Worm (Caenorhabditis elegans) whole organism, L2 larva: ENCODE data around the gene htrl-1.
"Not testable (repeated sequence)": the region's sequence is repeated elsewhere in the genome, so short reads cannot be mapped to it uniquely, and the experiment has no call there.

Experiments
- C34F6.9 ChIP-seq: fragments of 150-350 bp; optimal IDR thresholded peaks from 2 replicates; lab custom pipeline; 2014; ENCODE audit warnings: missing biosample characterization, missing genetic modification characterization
- F13H6.1 ChIP-seq: sonication (generic microtip); optimal IDR thresholded peaks from 2 replicates; lab custom pipeline; 2016; ENCODE audit warnings: missing genetic modification characterization, missing compliant biosample characterization
- Y55F3AM.14 ChIP-seq: fragments of 200-800 bp; sonication (Bioruptor generic); optimal IDR thresholded peaks from 2 replicates; lab custom pipeline; 2018; ENCODE audit warnings: mild to moderate bottlenecking, missing genetic modification characterization, missing compliant biosample characterization
- ZK546.5 ChIP-seq: sonication (generic microtip); optimal IDR thresholded peaks from 2 replicates; lab custom pipeline; 2017; ENCODE audit warnings: missing biosample characterization, missing genetic modification characterization
- alr-1 ChIP-seq: fragments of 150-350 bp; optimal IDR thresholded peaks from 2 replicates; lab custom pipeline; 2014; ENCODE audit warnings: missing biosample characterization, missing genetic modification characterization
- aly-2 ChIP-seq: fragments of 150-350 bp; optimal IDR thresholded peaks from 2 replicates; lab custom pipeline; 2014; ENCODE audit warnings: missing biosample characterization, missing genetic modification characterization
- blmp-1 ChIP-seq: sonication (generic microtip); optimal IDR thresholded peaks from 2 replicates; lab custom pipeline; 2017; ENCODE audit warnings: missing genetic modification characterization, mild to moderate bottlenecking, missing compliant biosample characterization, antibody characterized with exemption, moderate library complexity; ENCODE audit not compliant: insufficient read depth
- ceh-82 ChIP-seq: fragments of 150-350 bp; optimal IDR thresholded peaks from 2 replicates; lab custom pipeline; 2014; ENCODE audit warnings: missing biosample characterization, missing genetic modification characterization
- crh-2 ChIP-seq: sonication (generic microtip); optimal IDR thresholded peaks from 2 replicates; lab custom pipeline; 2017; ENCODE audit warnings: missing biosample characterization, missing genetic modification characterization
- egl-27 ChIP-seq: sonication (generic microtip); optimal IDR thresholded peaks from 3 replicates; lab custom pipeline; 2017; ENCODE audit warnings: missing biosample characterization, missing genetic modification reagents, missing genetic modification characterization
- elt-1 ChIP-seq: fragments of 150-350 bp; optimal IDR thresholded peaks from 2 replicates; lab custom pipeline; 2014; ENCODE audit warnings: missing biosample characterization, missing genetic modification characterization
- elt-3 ChIP-seq: sonication (generic microtip); optimal IDR thresholded peaks from 2 replicates; lab custom pipeline; 2017; ENCODE audit warnings: missing biosample characterization, missing genetic modification characterization
- fos-1 ChIP-seq: fragments of 150-350 bp; optimal IDR thresholded peaks from 2 replicates; lab custom pipeline; 2014; ENCODE audit warnings: missing biosample characterization, missing genetic modification characterization
- gmeb-1 ChIP-seq: fragments of 150-350 bp; optimal IDR thresholded peaks from 2 replicates; lab custom pipeline; 2014; ENCODE audit warnings: missing biosample characterization, missing genetic modification characterization
- lin-11 ChIP-seq: fragments of 150-350 bp; sonication (generic microtip); optimal IDR thresholded peaks from 2 replicates; lab custom pipeline; 2014; ENCODE audit warnings: missing biosample characterization, missing genetic modification characterization, inconsistent platforms, mixed read lengths
- lin-13 ChIP-seq: fragments of 150-350 bp; optimal IDR thresholded peaks from 2 replicates; lab custom pipeline; 2014; ENCODE audit warnings: missing biosample characterization, missing genetic modification reagents, missing genetic modification characterization
- lsy-2 ChIP-seq, 2 experiments: fragments of 150-350 bp in 1 of 2; sonication (generic microtip) in 1 of 2; optimal IDR thresholded peaks; 2 replicates each; lab custom pipeline; 2014 to 2017; ENCODE audit warnings: missing biosample characterization in 2 of 2, missing genetic modification characterization in 2 of 2
- mab-5 ChIP-seq: fragments of 150-350 bp; optimal IDR thresholded peaks from 2 replicates; lab custom pipeline; 2014; ENCODE audit warnings: missing biosample characterization, missing genetic modification characterization
- mbf-1 ChIP-seq: sonication (generic microtip); optimal IDR thresholded peaks from 2 replicates; lab custom pipeline; 2017; ENCODE audit warnings: missing biosample characterization, missing genetic modification characterization
- mdl-1 ChIP-seq, 2 experiments: fragments of 150-350 bp in 1 of 2; sonication (generic microtip) in 1 of 2; optimal IDR thresholded peaks; 2 replicates each; lab custom pipeline; 2017; ENCODE audit warnings: missing biosample characterization in 2 of 2, missing genetic modification characterization in 2 of 2
- nhr-10 ChIP-seq: sonication (generic microtip); optimal IDR thresholded peaks from 2 replicates; lab custom pipeline; 2017; ENCODE audit warnings: missing biosample characterization, missing genetic modification characterization
- nhr-11 ChIP-seq: fragments of 150-350 bp; optimal IDR thresholded peaks from 2 replicates; lab custom pipeline; 2014; ENCODE audit warnings: missing biosample characterization, missing genetic modification characterization
- nhr-12 ChIP-seq: fragments of 150-350 bp; optimal IDR thresholded peaks from 2 replicates; lab custom pipeline; 2014; ENCODE audit warnings: missing biosample characterization, missing genetic modification characterization
- nhr-129 ChIP-seq: fragments of 150-350 bp; optimal IDR thresholded peaks from 2 replicates; lab custom pipeline; 2014; ENCODE audit warnings: missing biosample characterization, missing genetic modification characterization
- nhr-21 ChIP-seq: fragments of 150-350 bp; optimal IDR thresholded peaks from 2 replicates; lab custom pipeline; 2014; ENCODE audit warnings: missing biosample characterization, missing genetic modification characterization
- nhr-23 ChIP-seq: fragments of 150-350 bp; optimal IDR thresholded peaks from 2 replicates; lab custom pipeline; 2014; ENCODE audit warnings: missing biosample characterization, missing genetic modification reagents, missing genetic modification characterization
- nhr-237 ChIP-seq: fragments of 150-350 bp; optimal IDR thresholded peaks from 2 replicates; lab custom pipeline; 2014; ENCODE audit warnings: missing biosample characterization, missing genetic modification characterization
- nhr-25 ChIP-seq: fragments of 150-350 bp; sonication (generic microtip); optimal IDR thresholded peaks from 3 replicates; lab custom pipeline; 2014; ENCODE audit warnings: missing biosample characterization, missing genetic modification characterization
- nhr-6 ChIP-seq: fragments of 150-350 bp; optimal IDR thresholded peaks from 2 replicates; lab custom pipeline; 2014; ENCODE audit warnings: missing biosample characterization, missing genetic modification characterization
- nhr-77 ChIP-seq: fragments of 150-350 bp; optimal IDR thresholded peaks from 2 replicates; lab custom pipeline; 2014; ENCODE audit warnings: missing biosample characterization, missing genetic modification characterization
- peb-1 ChIP-seq: fragments of 150-350 bp; optimal IDR thresholded peaks from 2 replicates; lab custom pipeline; 2014; ENCODE audit warnings: missing biosample characterization, missing genetic modification characterization
- sem-4 ChIP-seq: fragments of 150-350 bp; optimal IDR thresholded peaks from 2 replicates; lab custom pipeline; 2014; ENCODE audit warnings: missing biosample characterization, missing genetic modification reagents, missing genetic modification characterization
- skn-1 ChIP-seq: sonication (generic microtip); optimal IDR thresholded peaks from 2 replicates; lab custom pipeline; 2017; ENCODE audit warnings: missing biosample characterization, missing genetic modification characterization
- sma-3 ChIP-seq: sonication (generic microtip); optimal IDR thresholded peaks from 2 replicates; lab custom pipeline; 2016; ENCODE audit warnings: missing genetic modification reagents, missing genetic modification characterization, missing compliant biosample characterization
- sma-9 ChIP-seq, 2 experiments: fragments of 150-350 bp in 1 of 2; sonication (generic microtip) in 1 of 2; optimal IDR thresholded peaks; 2 replicates each; lab custom pipeline; 2014 to 2016; ENCODE audit warnings: missing genetic modification characterization in 2 of 2, mild to moderate bottlenecking in 1 of 2, missing biosample characterization in 1 of 2, missing compliant biosample characterization in 1 of 2, missing genetic modification reagents in 1 of 2, moderate library complexity in 1 of 2
- snpc-4 ChIP-seq: fragments of 150-350 bp; optimal IDR thresholded peaks from 2 replicates; lab custom pipeline; 2014; ENCODE audit warnings: missing biosample characterization, missing genetic modification characterization
- unc-39 ChIP-seq: fragments of 150-350 bp; optimal IDR thresholded peaks from 2 replicates; lab custom pipeline; 2014; ENCODE audit warnings: missing biosample characterization, missing genetic modification characterization
- unc-55 ChIP-seq: fragments of 150-350 bp; sonication (generic microtip); optimal IDR thresholded peaks from 3 replicates; lab custom pipeline; 2014; ENCODE audit warnings: missing biosample characterization, missing genetic modification reagents, missing genetic modification characterization
- zag-1 ChIP-seq: fragments of 150-350 bp; optimal IDR thresholded peaks from 2 replicates; lab custom pipeline; 2014; ENCODE audit warnings: missing biosample characterization, missing genetic modification characterization

The htrl-1 gene

ce11 chrV:11504853-11505397 is 8.7 kb upstream of the htrl-1 start, which contains the start of the genes C55A6.1 and C55A6.10:
C55A6.1 (minus strand) TSS chrV:11504968.
C55A6.10 (plus strand) TSS chrV:11505347.
- TF ChIP-seq fos-1 (tag; lab: Kevin White, UChicago), result peak; percentile 25
- peak; percentile 2 for TF ChIP-seq zag-1
- TF ChIP-seq sem-4 (tag; lab: Kevin White, UChicago), result peak; percentile 46
- TF ChIP-seq F13H6.1, result peak; percentile 85
- TF ChIP-seq lin-13, result peak; percentile 69
- TF ChIP-seq nhr-129, result peak; percentile 54
- TF ChIP-seq lsy-2 (tag; optimal IDR thresholded peaks at IDR 0.05; lab: Kevin White, UChicago), result peak; percentile 34 to 73
- peak; percentile 63 for TF ChIP-seq C34F6.9 (tag; lab: Kevin White, UChicago)
- peak; percentile 66 for TF ChIP-seq unc-55 (GFP tag; lab: Kevin White, UChicago)
- peak; percentile 10 for TF ChIP-seq blmp-1 (tag; lab: Kevin White, UChicago)
- peak; percentile 59 for TF ChIP-seq gmeb-1 (tag; lab: Kevin White, UChicago)
- peak in 1 of 2 experiments; percentile 8 for TF ChIP-seq mdl-1 (tag; optimal IDR thresholded peaks at IDR 0.05; lab: Kevin White, UChicago)
- TF ChIP-seq lin-11 (tag; lab: Kevin White, UChicago), result peak; percentile 70
- TF ChIP-seq nhr-25 (tag; lab: Kevin White, UChicago), result peak; percentile 74
- TF ChIP-seq nhr-21 (tag; lab: Kevin White, UChicago), result peak; percentile 40
- TF ChIP-seq sma-3 (GFP tag; lab: Kevin White, UChicago), result peak; percentile 83
- TF ChIP-seq sma-9 (GFP tag; optimal IDR thresholded peaks at IDR 0.05; lab: Kevin White, UChicago), result peak; percentile 69
- not testable (repeated sequence) for TF ChIP-seq sma-9 (tag; optimal IDR thresholded peaks at IDR 0.05; lab: Kevin White, UChicago)
- peak; percentile 18 for TF ChIP-seq nhr-6 (tag; lab: Kevin White, UChicago)
- peak; percentile 73 for TF ChIP-seq crh-2 (tag; lab: Kevin White, UChicago)
- TF ChIP-seq, all 48 proteins: peak for 19; not testable (repeated sequence) for 29

- no peak for TF ChIP-seq lin-11 (tag; lab: Kevin White, UChicago)
- TF ChIP-seq gmeb-1 (tag; lab: Kevin White, UChicago), result peak; percentile 10
- TF ChIP-seq elt-1 (tag; lab: Kevin White, UChicago), result no peak
- no peak for TF ChIP-seq skn-1 (tag; lab: Kevin White, UChicago)
Observed at ce11 chrV:11503081-11503751, 7.0 kb upstream of the htrl-1 start, which contains the start of gene C55A6.12. C55A6.12 (minus strand) TSS chrV:11503131.

DNA sequence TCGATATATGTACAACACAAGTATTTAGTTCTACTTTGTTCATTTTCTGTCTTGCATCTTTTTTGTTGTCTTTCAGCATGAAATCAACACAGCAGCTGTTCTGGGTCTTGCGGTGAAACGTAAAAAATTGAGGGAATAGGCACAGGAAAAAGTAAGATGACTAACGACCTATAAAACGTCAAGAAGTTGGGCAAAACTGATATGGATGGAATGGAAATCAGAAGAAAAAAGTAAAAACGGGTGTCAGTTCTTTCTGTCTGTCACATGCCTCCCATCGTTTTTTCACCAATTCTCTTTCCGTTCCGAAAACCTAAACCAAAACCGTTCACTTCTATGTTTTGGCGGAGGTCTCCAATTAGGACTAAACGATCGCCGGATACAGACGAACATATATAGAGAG is 4.8 kb upstream of the htrl-1 start:
- no peak for TF ChIP-seq alr-1 (tag; lab: Kevin White, UChicago)
- no peak for TF ChIP-seq C34F6.9 (tag; lab: Kevin White, UChicago)

DNA sequence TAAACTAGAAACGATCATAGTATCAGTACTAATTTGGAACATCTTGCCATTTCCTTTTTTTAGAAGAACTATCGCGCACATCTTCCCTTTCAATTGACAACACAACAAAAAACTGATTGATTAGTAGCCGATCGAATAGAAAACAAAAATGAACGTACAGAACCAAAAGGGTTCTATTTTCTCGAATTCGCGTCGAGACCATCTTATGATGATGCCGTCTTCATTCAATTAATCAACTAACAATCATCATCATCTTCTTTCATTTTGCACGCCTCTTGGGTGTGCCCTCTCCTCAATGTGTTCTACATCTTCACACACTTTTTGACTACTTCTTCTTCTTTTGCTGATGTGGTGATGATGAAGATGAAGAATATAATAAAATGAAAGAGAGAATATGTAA is 3.6 kb upstream of the htrl-1 start:
- no peak for TF ChIP-seq ZK546.5 (tag; lab: Kevin White, UChicago)
- peak; percentile 14 for TF ChIP-seq sma-9 (GFP tag; optimal IDR thresholded peaks at IDR 0.05; lab: Kevin White, UChicago)
- no peak for TF ChIP-seq sma-9 (tag; optimal IDR thresholded peaks at IDR 0.05; lab: Kevin White, UChicago)
- no peak for TF ChIP-seq nhr-6 (tag; lab: Kevin White, UChicago)
- no peak for TF ChIP-seq lin-11 (tag; lab: Kevin White, UChicago)
- no peak for TF ChIP-seq mab-5 (tag; lab: Kevin White, UChicago)
- TF ChIP-seq mdl-1 (tag; optimal IDR thresholded peaks at IDR 0.05; lab: Kevin White, UChicago), result no peak
- TF ChIP-seq lin-13, result no peak
- TF ChIP-seq nhr-77 (tag; lab: Kevin White, UChicago), result no peak
- no peak for TF ChIP-seq nhr-129
- no peak for TF ChIP-seq sem-4 (tag; lab: Kevin White, UChicago)
- no peak for TF ChIP-seq mbf-1 (tag; lab: Kevin White, UChicago)
- TF ChIP-seq nhr-237 (tag; lab: Kevin White, UChicago), result no peak
- TF ChIP-seq elt-3 (tag; lab: Kevin White, UChicago), result no peak
- no peak for TF ChIP-seq nhr-21 (tag; lab: Kevin White, UChicago)
- TF ChIP-seq sma-3 (GFP tag; lab: Kevin White, UChicago), result peak; percentile 30
- TF ChIP-seq ceh-82, result no peak
- TF ChIP-seq aly-2 (tag; lab: Kevin White, UChicago), result no peak
- no peak for TF ChIP-seq Y55F3AM.14 (GFP tag; lab: Kevin White, UChicago)
- no peak for TF ChIP-seq snpc-4 (tag; lab: Kevin White, UChicago)
- no peak for TF ChIP-seq nhr-11 (tag; lab: Kevin White, UChicago)
- TF ChIP-seq alr-1 (tag; lab: Kevin White, UChicago), result no peak
- TF ChIP-seq nhr-10 (tag; lab: Kevin White, UChicago), result no peak
- no peak for TF ChIP-seq nhr-23 (tag; lab: Kevin White, UChicago)
- no peak for TF ChIP-seq unc-55 (GFP tag; lab: Kevin White, UChicago)
- peak; percentile 0 for TF ChIP-seq fos-1 (tag; lab: Kevin White, UChicago)
- TF ChIP-seq blmp-1 (tag; lab: Kevin White, UChicago), result peak; percentile 48
- TF ChIP-seq unc-39 (tag; lab: Kevin White, UChicago), result no peak
- no peak for TF ChIP-seq nhr-12 (tag; lab: Kevin White, UChicago)
- TF ChIP-seq peb-1, result no peak
- TF ChIP-seq gmeb-1 (tag; lab: Kevin White, UChicago), result no peak
- TF ChIP-seq egl-27 (tag; lab: Kevin White, UChicago), result no peak
